Worm (Caenorhabditis elegans): ENCODE results near the gene C03A7.2.

Gene C03A7.2

ce11 chrV:5157660-5158059, 24.1 kb upstream of the C03A7.2 start, which contains the start of gene srx-39:
srx-39 (minus strand) TSS chrV:5157760.
- TF ChIP-seq ama-1 (optimal IDR thresholded peaks at IDR 0.05) = no peak
- TF ChIP-seq scrt-1 (GFP tag; IDR thresholded peaks at IDR 0.05) = no peak
- TF ChIP-seq sea-1 (GFP tag; conservative IDR thresholded peaks at IDR 0.05) = no peak
- no peak for TF ChIP-seq ceh-13 (GFP tag; optimal IDR thresholded peaks at IDR 0.05)
- TF ChIP-seq ets-7 (tag; optimal IDR thresholded peaks at IDR 0.05) = no peak
- TF ChIP-seq pes-1 (GFP tag; IDR thresholded peaks at IDR 0.05) = no peak
- TF ChIP-seq ceh-36 (tag; optimal IDR thresholded peaks at IDR 0.05) = no peak
- TF ChIP-seq flt-1 (GFP tag; IDR thresholded peaks at IDR 0.05) = no peak
- no peak for TF ChIP-seq B0310.2 (tag; optimal IDR thresholded peaks at IDR 0.05)
- no peak for TF ChIP-seq aly-1 (tag; optimal IDR thresholded peaks at IDR 0.05)
- no peak for TF ChIP-seq tra-4 (tag; optimal IDR thresholded peaks at IDR 0.05)
- no peak for TF ChIP-seq tbx-37 (GFP tag; conservative IDR thresholded peaks at IDR 0.05)

- no peak for TF ChIP-seq B0310.2 (tag; optimal IDR thresholded peaks at IDR 0.05)
- TF ChIP-seq pes-1 (GFP tag; IDR thresholded peaks at IDR 0.05) = no peak
- TF ChIP-seq ceh-36 (tag; optimal IDR thresholded peaks at IDR 0.05) = no peak
- no peak for TF ChIP-seq ama-1 (optimal IDR thresholded peaks at IDR 0.05)
- no peak for TF ChIP-seq hmbx-1 (tag; optimal IDR thresholded peaks at IDR 0.05)
- no peak for TF ChIP-seq aly-1 (tag; optimal IDR thresholded peaks at IDR 0.05)
- TF ChIP-seq ceh-13 (GFP tag; optimal IDR thresholded peaks at IDR 0.05) = no peak
- TF ChIP-seq ets-7 (tag; optimal IDR thresholded peaks at IDR 0.05) = no peak
- no peak for TF ChIP-seq hnd-1 (tag; optimal IDR thresholded peaks at IDR 0.05)
- TF ChIP-seq tbx-37 (GFP tag; conservative IDR thresholded peaks at IDR 0.05) = no peak
- no peak for TF ChIP-seq sea-1 (GFP tag; conservative IDR thresholded peaks at IDR 0.05)
- no peak for TF ChIP-seq scrt-1 (GFP tag; IDR thresholded peaks at IDR 0.05)
- TF ChIP-seq flt-1 (GFP tag; IDR thresholded peaks at IDR 0.05) = no peak
- TF ChIP-seq hmg-4 (GFP tag; optimal IDR thresholded peaks at IDR 0.05) = no peak
- no peak for TF ChIP-seq tra-4 (tag; optimal IDR thresholded peaks at IDR 0.05)
- no peak for TF ChIP-seq tbx-11 (GFP tag; IDR thresholded peaks at IDR 0.05)
Measured at ce11 chrV:5158302-5158701, 23.4 kb upstream of the C03A7.2 start, which contains the start of gene abu-15. abu-15 (plus strand) TSS chrV:5158602.

ce11 chrV:5161792-5162191, 19.9 kb upstream of the C03A7.2 start, which contains the start of gene abu-6:
abu-6 (minus strand) TSS chrV:5161892.
- TF ChIP-seq tra-4 (tag; optimal IDR thresholded peaks at IDR 0.05) = no peak
- TF ChIP-seq F13C5.2 (tag; optimal IDR thresholded peaks at IDR 0.05) = no peak
- no peak for TF ChIP-seq ceh-36 (tag; optimal IDR thresholded peaks at IDR 0.05)
- TF ChIP-seq sea-1 (GFP tag; conservative IDR thresholded peaks at IDR 0.05) = no peak
- TF ChIP-seq flt-1 (GFP tag; IDR thresholded peaks at IDR 0.05) = no peak
- no peak for TF ChIP-seq scrt-1 (GFP tag; IDR thresholded peaks at IDR 0.05)
- no peak for TF ChIP-seq tbx-37 (GFP tag; conservative IDR thresholded peaks at IDR 0.05)
- TF ChIP-seq hnd-1 (tag; optimal IDR thresholded peaks at IDR 0.05) = no peak
- TF ChIP-seq B0310.2 (tag; optimal IDR thresholded peaks at IDR 0.05) = no peak
- no peak for TF ChIP-seq pes-1 (GFP tag; IDR thresholded peaks at IDR 0.05)
- no peak for TF ChIP-seq tbx-11 (GFP tag; IDR thresholded peaks at IDR 0.05)
- TF ChIP-seq aly-1 (tag; optimal IDR thresholded peaks at IDR 0.05) = no peak
- no peak for TF ChIP-seq ets-7 (tag; optimal IDR thresholded peaks at IDR 0.05)
- TF ChIP-seq hmbx-1 (tag; optimal IDR thresholded peaks at IDR 0.05) = no peak
- TF ChIP-seq hmg-4 (GFP tag; optimal IDR thresholded peaks at IDR 0.05) = no peak
- no peak for TF ChIP-seq ama-1 (optimal IDR thresholded peaks at IDR 0.05)
- TF ChIP-seq ceh-13 (GFP tag; optimal IDR thresholded peaks at IDR 0.05) = no peak

- TF ChIP-seq pes-1 (GFP tag; IDR thresholded peaks at IDR 0.05) (no peak), hnd-1 (tag; optimal IDR thresholded peaks at IDR 0.05) (no peak), ceh-36 (tag; optimal IDR thresholded peaks at IDR 0.05) (no peak), tbx-11 (GFP tag; IDR thresholded peaks at IDR 0.05) (no peak), hmbx-1 (tag; optimal IDR thresholded peaks at IDR 0.05) (no peak), ama-1 (optimal IDR thresholded peaks at IDR 0.05) (no peak), ets-7 (tag; optimal IDR thresholded peaks at IDR 0.05) (no peak), hmg-4 (GFP tag; optimal IDR thresholded peaks at IDR 0.05) (no peak), aly-1 (tag; optimal IDR thresholded peaks at IDR 0.05) (no peak), sea-1 (GFP tag; conservative IDR thresholded peaks at IDR 0.05) (no peak), ceh-13 (GFP tag; optimal IDR thresholded peaks at IDR 0.05) (no peak), tra-4 (tag; optimal IDR thresholded peaks at IDR 0.05) (no peak), flt-1 (GFP tag; IDR thresholded peaks at IDR 0.05) (no peak)
Measured at ce11 chrV:5164682-5165081, 17.0 kb upstream of the C03A7.2 start, which contains the start of gene abu-7. abu-7 (minus strand) TSS chrV:5164782.

- no peak for TF ChIP-seq hnd-1 (tag; optimal IDR thresholded peaks at IDR 0.05)
- TF ChIP-seq ceh-13 (GFP tag; optimal IDR thresholded peaks at IDR 0.05) = no peak
- no peak for TF ChIP-seq ceh-36 (tag; optimal IDR thresholded peaks at IDR 0.05)
- TF ChIP-seq ets-7 (tag; optimal IDR thresholded peaks at IDR 0.05) = no peak
- TF ChIP-seq tra-4 (tag; optimal IDR thresholded peaks at IDR 0.05) = no peak
- no peak for TF ChIP-seq tbx-11 (GFP tag; IDR thresholded peaks at IDR 0.05)
- no peak for TF ChIP-seq flt-1 (GFP tag; IDR thresholded peaks at IDR 0.05)
Measured at ce11 chrV:5165426-5165825, 16.3 kb upstream of the C03A7.2 start, which contains the start of gene srw-140. srw-140 (plus strand) TSS chrV:5165726.

- no peak for TF ChIP-seq hmbx-1 (tag; optimal IDR thresholded peaks at IDR 0.05)
- no peak for TF ChIP-seq tbx-37 (GFP tag; conservative IDR thresholded peaks at IDR 0.05)
- no peak for TF ChIP-seq B0310.2 (tag; optimal IDR thresholded peaks at IDR 0.05)
- no peak for TF ChIP-seq tbx-11 (GFP tag; IDR thresholded peaks at IDR 0.05)
- TF ChIP-seq flt-1 (GFP tag; IDR thresholded peaks at IDR 0.05) = no peak
- no peak for TF ChIP-seq pes-1 (GFP tag; IDR thresholded peaks at IDR 0.05)
- TF ChIP-seq ceh-36 (tag; optimal IDR thresholded peaks at IDR 0.05) = no peak
- TF ChIP-seq scrt-1 (GFP tag; IDR thresholded peaks at IDR 0.05) = no peak
- TF ChIP-seq aly-1 (tag; optimal IDR thresholded peaks at IDR 0.05) = no peak
- TF ChIP-seq hmg-4 (GFP tag; optimal IDR thresholded peaks at IDR 0.05) = no peak
- no peak for TF ChIP-seq hnd-1 (tag; optimal IDR thresholded peaks at IDR 0.05)
- no peak for TF ChIP-seq F13C5.2 (tag; optimal IDR thresholded peaks at IDR 0.05)
- TF ChIP-seq sea-1 (GFP tag; conservative IDR thresholded peaks at IDR 0.05) = no peak
- no peak for TF ChIP-seq ets-7 (tag; optimal IDR thresholded peaks at IDR 0.05)
Measured at ce11 chrV:5169586-5169985, 12.1 kb upstream of the C03A7.2 start, which contains the start of gene srt-64. srt-64 (minus strand) TSS chrV:5169686.

- TF ChIP-seq tra-4 (tag; optimal IDR thresholded peaks at IDR 0.05) (no peak), B0310.2 (tag; optimal IDR thresholded peaks at IDR 0.05) (no peak), tbx-11 (GFP tag; IDR thresholded peaks at IDR 0.05) (no peak), ets-7 (tag; optimal IDR thresholded peaks at IDR 0.05) (no peak), tbx-37 (GFP tag; conservative IDR thresholded peaks at IDR 0.05) (no peak), flt-1 (GFP tag; IDR thresholded peaks at IDR 0.05) (no peak), scrt-1 (GFP tag; IDR thresholded peaks at IDR 0.05) (no peak), hnd-1 (tag; optimal IDR thresholded peaks at IDR 0.05) (no peak), F13C5.2 (tag; optimal IDR thresholded peaks at IDR 0.05) (no peak), ceh-13 (GFP tag; optimal IDR thresholded peaks at IDR 0.05) (no peak), hmbx-1 (tag; optimal IDR thresholded peaks at IDR 0.05) (no peak), ceh-36 (tag; optimal IDR thresholded peaks at IDR 0.05) (no peak), hmg-4 (GFP tag; optimal IDR thresholded peaks at IDR 0.05) (no peak), aly-1 (tag; optimal IDR thresholded peaks at IDR 0.05) (no peak), ama-1 (optimal IDR thresholded peaks at IDR 0.05) (no peak), pes-1 (GFP tag; IDR thresholded peaks at IDR 0.05) (no peak)
Measured at ce11 chrV:5172833-5173232, 8.9 kb upstream of the C03A7.2 start, which contains the start of gene srt-65. srt-65 (minus strand) TSS chrV:5172933.

All from whole organism, early embryonic.